Worm (Caenorhabditis elegans): ENCODE results near the gene srab-20.

Gene srab-20

ce11 chrV:3388299-3388698 is 40.5 kb upstream of the srab-20 start (continued):
- TF ChIP-seq skn-1 (tag; optimal IDR thresholded peaks at IDR 0.05) (no peak), ceh-8 (GFP tag; optimal IDR thresholded peaks at IDR 0.05) (no peak), jun-1 (tag; optimal IDR thresholded peaks at IDR 0.05) (no peak), elt-3 (tag; optimal IDR thresholded peaks at IDR 0.05) (no peak), nhr-76 (tag; optimal IDR thresholded peaks at IDR 0.05) (no peak), vab-15 (tag; optimal IDR thresholded peaks at IDR 0.05) (no peak), lin-39 (tag; optimal IDR thresholded peaks at IDR 0.05) (no peak), aly-2 (tag; optimal IDR thresholded peaks at IDR 0.05) (no peak), ztf-4 (tag; optimal IDR thresholded peaks at IDR 0.05) (no peak), pax-3 (tag; optimal IDR thresholded peaks at IDR 0.05) (no peak), sup-37 (GFP tag; optimal IDR thresholded peaks at IDR 0.05) (no peak), nhr-77 (tag; optimal IDR thresholded peaks at IDR 0.05) (no peak), lin-14 (GFP tag; optimal IDR thresholded peaks at IDR 0.05) (peak; percentile 85), blmp-1 (tag; optimal IDR thresholded peaks at IDR 0.05) (peak; percentile 26), irx-1 (tag; optimal IDR thresholded peaks at IDR 0.05) (no peak), unc-86 (tag; optimal IDR thresholded peaks at IDR 0.05) (no peak), nhr-20 (tag; optimal IDR thresholded peaks at IDR 0.05) (peak; percentile 60), unc-98 (GFP tag; IDR thresholded peaks at IDR 0.05) (no peak), fos-1 (tag; optimal IDR thresholded peaks at IDR 0.05) (no peak), lsy-2 (tag; optimal IDR thresholded peaks at IDR 0.05) (no peak), elt-2 (tag; optimal IDR thresholded peaks at IDR 0.05) (no peak), ceh-88 (GFP tag; IDR thresholded peaks at IDR 0.05) (no peak), mab-9 (GFP tag; IDR thresholded peaks at IDR 0.05) (no peak), hlh-4 (tag; optimal IDR thresholded peaks at IDR 0.05) (no peak), nhr-71 (tag; optimal IDR thresholded peaks at IDR 0.05) (peak; percentile 52), nhr-19 (GFP tag; conservative IDR thresholded peaks at IDR 0.05) (peak; percentile 53), C04F5.9 (tag; optimal IDR thresholded peaks at IDR 0.05) (no peak), ceh-82 (tag; optimal IDR thresholded peaks at IDR 0.05) (no peak), fkh-4 (tag; optimal IDR thresholded peaks at IDR 0.05; ENCODE audit: borderline replicate concordance) (no peak), nhr-237 (tag; optimal IDR thresholded peaks at IDR 0.05) (no peak), nhr-47 (tag; optimal IDR thresholded peaks at IDR 0.05) (peak; percentile 21), dsc-1 (tag; optimal IDR thresholded peaks at IDR 0.05) (no peak), lin-15B (tag; optimal IDR thresholded peaks at IDR 0.05) (no peak), dpl-1 (GFP tag; optimal IDR thresholded peaks at IDR 0.05) (peak in 2 of 3 experiments; percentile 15 to 17), nhr-11 (tag; optimal IDR thresholded peaks at IDR 0.05) (no peak), ces-1 (GFP tag; optimal IDR thresholded peaks at IDR 0.05) (no peak)

DNA sequence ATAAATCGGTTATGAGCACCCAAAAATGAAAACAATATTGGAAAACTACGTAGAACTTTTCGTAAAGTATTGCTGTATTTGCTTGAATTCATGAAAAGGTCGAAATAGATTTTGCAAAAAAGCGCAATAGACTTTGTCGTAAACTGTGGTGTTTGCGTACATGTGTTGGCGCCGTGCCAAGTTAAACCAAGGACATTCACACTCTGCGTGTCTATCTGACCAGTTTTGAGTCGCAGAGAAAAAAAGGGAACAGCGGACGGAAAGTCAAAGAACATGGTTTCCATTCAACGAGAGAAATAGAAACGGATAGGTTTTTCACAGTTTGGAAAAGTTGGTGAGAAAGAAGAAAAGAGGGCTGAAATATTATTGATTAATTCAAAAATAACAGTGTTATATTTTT is 37.8 kb upstream of the srab-20 start:
- peak; percentile 70 to 87 for TF ChIP-seq lin-35 (GFP tag; optimal IDR thresholded peaks at IDR 0.05)
- peak; percentile 81 for TF ChIP-seq nhr-90 (tag; optimal IDR thresholded peaks at IDR 0.05; ENCODE audit: poor library complexity)
- TF ChIP-seq skn-1 (tag; optimal IDR thresholded peaks at IDR 0.05): peak; percentile 73
- TF ChIP-seq ceh-82 (tag; optimal IDR thresholded peaks at IDR 0.05): peak; percentile 27 to 63 (median 28)
- peak; percentile 68 to 88 for TF ChIP-seq lsy-2 (tag; optimal IDR thresholded peaks at IDR 0.05)
- peak; percentile 79 for TF ChIP-seq nhr-47 (tag; optimal IDR thresholded peaks at IDR 0.05)
- peak; percentile 17 for TF ChIP-seq dsc-1 (tag; optimal IDR thresholded peaks at IDR 0.05)
- no peak for TF ChIP-seq sup-37 (GFP tag; optimal IDR thresholded peaks at IDR 0.05)
- TF ChIP-seq lin-39 (tag; optimal IDR thresholded peaks at IDR 0.05): no peak
- TF ChIP-seq nhr-20 (tag; optimal IDR thresholded peaks at IDR 0.05): peak; percentile 95
- peak; percentile 73 for TF ChIP-seq nhr-77 (tag; optimal IDR thresholded peaks at IDR 0.05)
- TF ChIP-seq vab-15 (tag; optimal IDR thresholded peaks at IDR 0.05): no peak
- TF ChIP-seq egl-27 (tag; optimal IDR thresholded peaks at IDR 0.05): no peak
- no peak for TF ChIP-seq nhr-84 (tag; optimal IDR thresholded peaks at IDR 0.05)
- peak; percentile 90 for TF ChIP-seq blmp-1 (tag; optimal IDR thresholded peaks at IDR 0.05)
- no peak for TF ChIP-seq egl-13 (tag; optimal IDR thresholded peaks at IDR 0.05)
- TF ChIP-seq jun-1 (tag; optimal IDR thresholded peaks at IDR 0.05): peak; percentile 66
- no peak for TF ChIP-seq elt-2 (tag; optimal IDR thresholded peaks at IDR 0.05)
- TF ChIP-seq snpc-4 (tag; optimal IDR thresholded peaks at IDR 0.05): peak; percentile 43
- TF ChIP-seq efl-1 (optimal IDR thresholded peaks at IDR 0.05): peak; percentile 76 to 82
- peak; percentile 68 to 94 for TF ChIP-seq efl-1 (GFP tag; optimal IDR thresholded peaks at IDR 0.05 in 1 of 2)
- no peak for TF ChIP-seq ama-1 (optimal IDR thresholded peaks at IDR 0.05)
- peak in 1 of 2 experiments; percentile 81 for TF ChIP-seq mdl-1 (tag; optimal IDR thresholded peaks at IDR 0.05)
- no peak for TF ChIP-seq tlp-1 (tag; optimal IDR thresholded peaks at IDR 0.05)
- no peak for TF ChIP-seq pqm-1 (tag; optimal IDR thresholded peaks at IDR 0.05)
- TF ChIP-seq hlh-17 (GFP tag; optimal IDR thresholded peaks at IDR 0.05; ENCODE audit: borderline replicate concordance): no peak
- TF ChIP-seq unc-62 (GFP tag; optimal IDR thresholded peaks at IDR 0.05): no peak
- no peak for TF ChIP-seq sptf-1 (tag; optimal IDR thresholded peaks at IDR 0.05)
- TF ChIP-seq ztf-11 (tag; optimal IDR thresholded peaks at IDR 0.05): no peak
